Worm (Caenorhabditis elegans): Measurements from ENCODE around the gene nhr-257.
A peak's percentile ranks its signal among the peaks of the same experiment; 100 is the strongest.

Gene nhr-257

DNA sequence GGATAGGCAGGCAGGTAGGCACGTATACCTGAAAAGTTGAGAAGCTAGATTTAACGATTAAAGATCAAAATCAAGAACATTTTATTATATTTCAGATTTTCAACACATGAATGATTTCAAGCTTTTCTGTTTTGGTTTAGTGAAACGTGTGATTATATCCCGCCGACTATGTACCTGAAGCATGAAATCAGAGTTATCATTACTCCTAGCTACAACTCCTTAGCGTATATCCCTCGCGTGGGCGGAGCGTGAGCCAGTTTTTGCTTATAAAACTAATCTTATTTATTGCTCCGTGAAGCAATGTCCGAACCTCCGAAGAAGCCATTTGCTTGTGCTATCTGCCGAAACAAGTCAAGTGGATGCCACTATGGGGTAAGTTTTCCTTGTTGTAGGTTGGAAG is 27.2 kb downstream of the nhr-257 start, which contains the start of gene nhr-166:
nhr-166 (plus strand) TSS at position 301 of the 400 bp plus-strand sequence.
- TF ChIP-seq tbx-8 (GFP tag; optimal IDR thresholded peaks at IDR 0.05) = no peak
- no peak for TF ChIP-seq unc-39 (tag; optimal IDR thresholded peaks at IDR 0.05)
- no peak for TF ChIP-seq mls-2 (tag; optimal IDR thresholded peaks at IDR 0.05)
- TF ChIP-seq lin-13 (tag; optimal IDR thresholded peaks at IDR 0.05) = no peak

DNA sequence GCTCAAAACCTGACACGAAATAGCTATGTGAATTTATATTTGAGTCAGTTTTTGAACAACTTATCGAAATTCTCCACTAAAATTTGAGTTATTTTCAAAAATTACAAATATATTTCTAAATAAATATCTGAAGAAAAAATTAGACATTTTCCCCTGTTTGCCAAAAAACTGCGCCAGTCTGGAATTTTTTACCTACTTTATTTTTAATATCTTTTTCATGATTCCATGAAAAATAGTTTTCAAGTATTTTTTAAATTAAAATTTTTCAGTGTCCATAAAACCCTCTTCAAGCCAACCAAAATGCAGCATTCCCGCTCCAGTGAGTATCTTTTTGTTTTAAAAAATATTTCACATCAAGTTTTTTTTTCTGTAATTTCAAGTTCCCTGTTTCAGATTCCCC is 38.4 kb downstream of the nhr-257 start, which contains the start of gene F53C3.8:
F53C3.8 (plus strand) TSS at position 301 of the 400 bp plus-strand sequence.
- TF ChIP-seq nhr-76 (tag; optimal IDR thresholded peaks at IDR 0.05) = no peak
- no peak for TF ChIP-seq elt-3 (tag; optimal IDR thresholded peaks at IDR 0.05)
- no peak for TF ChIP-seq lin-13 (tag; optimal IDR thresholded peaks at IDR 0.05)
- no peak for TF ChIP-seq drap-1 (GFP tag; optimal IDR thresholded peaks at IDR 0.05)
- TF ChIP-seq tbx-8 (GFP tag; optimal IDR thresholded peaks at IDR 0.05) = no peak
- no peak for TF ChIP-seq cnd-1 (tag; optimal IDR thresholded peaks at IDR 0.05)
- no peak for TF ChIP-seq ztf-11 (tag; optimal IDR thresholded peaks at IDR 0.05)

DNA sequence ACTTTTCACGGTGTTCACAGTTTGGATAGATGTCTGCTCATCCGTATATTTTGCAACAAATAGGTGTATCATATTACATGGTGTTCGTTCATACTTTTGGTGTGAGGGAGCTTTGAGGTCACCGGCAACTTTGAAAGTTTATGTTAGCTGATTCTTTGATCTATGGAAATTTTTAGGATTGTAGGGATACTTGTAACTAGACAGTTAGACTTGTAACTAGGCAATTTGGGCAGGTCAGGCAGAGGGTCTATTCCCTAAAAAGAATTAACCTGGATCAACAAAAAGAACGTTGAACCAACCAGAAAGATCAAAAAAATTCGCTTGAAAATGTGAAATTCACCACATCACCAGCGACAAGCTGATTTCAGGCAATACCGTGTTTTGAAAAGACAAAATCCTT is 41.2 kb downstream of the nhr-257 start:
- TF ChIP-seq bed-3 (GFP tag; optimal IDR thresholded peaks at IDR 0.05) = no peak
- TF ChIP-seq unc-39 (tag; optimal IDR thresholded peaks at IDR 0.05) = no peak
- no peak for TF ChIP-seq snpc-4 (tag; optimal IDR thresholded peaks at IDR 0.05)
- TF ChIP-seq ceh-43 (GFP tag; optimal IDR thresholded peaks at IDR 0.05) = no peak
- TF ChIP-seq nhr-28 (tag; optimal IDR thresholded peaks at IDR 0.05) = no peak
- TF ChIP-seq ztf-11 (tag; optimal IDR thresholded peaks at IDR 0.05) = no peak
- no peak for TF ChIP-seq lin-32 (GFP tag; optimal IDR thresholded peaks at IDR 0.05)
- TF ChIP-seq mab-5 (tag; optimal IDR thresholded peaks at IDR 0.05) = no peak
- no peak for TF ChIP-seq lsy-2 (tag; optimal IDR thresholded peaks at IDR 0.05)
- no peak for TF ChIP-seq ceh-83 (GFP tag; optimal IDR thresholded peaks at IDR 0.05)
- TF ChIP-seq blmp-1 (tag; optimal IDR thresholded peaks at IDR 0.05) = no peak
- TF ChIP-seq cnd-1 (tag; optimal IDR thresholded peaks at IDR 0.05) = no peak
- TF ChIP-seq sptf-1 (tag; optimal IDR thresholded peaks at IDR 0.05) = no peak
- TF ChIP-seq drap-1 (GFP tag; optimal IDR thresholded peaks at IDR 0.05) = no peak

DNA sequence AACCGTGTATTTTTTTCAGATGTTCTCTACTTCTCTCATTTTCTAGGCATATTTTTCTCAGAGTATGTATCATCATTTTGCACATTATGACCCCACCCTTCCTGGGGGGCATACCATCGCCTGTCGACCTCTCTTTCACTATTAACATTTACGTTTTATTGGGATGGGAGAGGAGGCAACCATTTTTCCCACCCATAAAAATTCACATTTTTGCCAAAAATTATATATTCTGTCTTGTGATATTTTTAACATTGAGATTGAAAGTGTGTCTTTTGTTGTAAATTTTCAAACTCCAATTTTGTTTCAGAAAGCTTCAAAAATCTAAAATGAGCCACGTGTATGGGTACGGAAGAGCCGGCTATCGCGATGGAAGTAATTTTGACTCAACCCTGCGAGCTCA is 42.0 kb downstream of the nhr-257 start, which contains the start of gene F53C3.7:
F53C3.7 (plus strand) TSS at position 301 of the 400 bp plus-strand sequence.
- TF ChIP-seq nhr-237 (tag; optimal IDR thresholded peaks at IDR 0.05) (no peak), zip-8 (tag; optimal IDR thresholded peaks at IDR 0.05) (no peak), ceh-43 (GFP tag; optimal IDR thresholded peaks at IDR 0.05) (no peak), cnd-1 (tag; optimal IDR thresholded peaks at IDR 0.05) (no peak), lin-32 (GFP tag; optimal IDR thresholded peaks at IDR 0.05) (no peak), elt-3 (tag; optimal IDR thresholded peaks at IDR 0.05) (no peak), M03D4.4 (tag; optimal IDR thresholded peaks at IDR 0.05) (no peak), nhr-2 (tag; optimal IDR thresholded peaks at IDR 0.05) (no peak), mep-1 (tag; optimal IDR thresholded peaks at IDR 0.05) (no peak), drap-1 (GFP tag; optimal IDR thresholded peaks at IDR 0.05) (no peak), elt-1 (tag; optimal IDR thresholded peaks at IDR 0.05; ENCODE audit: borderline replicate concordance, insufficient read depth) (no peak), mab-5 (tag; optimal IDR thresholded peaks at IDR 0.05) (no peak)

DNA sequence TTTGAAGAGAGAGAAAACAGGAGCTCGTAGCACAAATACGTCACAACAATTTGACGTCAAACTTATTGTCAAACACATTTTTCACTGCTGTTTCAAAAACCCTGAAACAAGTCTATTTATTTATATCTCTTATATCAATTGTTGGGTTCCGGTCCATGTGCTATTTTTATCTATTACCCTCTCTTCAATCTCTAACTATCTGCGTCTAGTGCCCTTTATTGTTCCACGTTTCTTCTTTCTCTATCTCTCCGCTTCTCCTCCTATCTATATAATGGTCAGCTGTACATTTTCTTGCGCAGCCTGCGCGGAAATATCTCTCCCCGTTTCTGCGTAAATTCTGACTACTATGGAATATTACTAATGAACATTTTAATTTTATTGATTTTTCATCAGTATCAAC is 44.2 kb downstream of the nhr-257 start:
- TF ChIP-seq unc-120 (tag; optimal IDR thresholded peaks at IDR 0.05; ENCODE audit: poor library complexity, severe bottlenecking) (peak; percentile 54), ceh-39 (tag; optimal IDR thresholded peaks at IDR 0.05) (peak; percentile 37), drap-1 (GFP tag; optimal IDR thresholded peaks at IDR 0.05) (no peak), zip-8 (tag; optimal IDR thresholded peaks at IDR 0.05) (no peak), mep-1 (tag; optimal IDR thresholded peaks at IDR 0.05) (no peak), ham-2 (GFP tag; optimal IDR thresholded peaks at IDR 0.05) (peak; percentile 22), ceh-43 (GFP tag; optimal IDR thresholded peaks at IDR 0.05) (no peak), mab-5 (tag; optimal IDR thresholded peaks at IDR 0.05) (no peak), lin-32 (GFP tag; optimal IDR thresholded peaks at IDR 0.05) (no peak), mls-2 (tag; optimal IDR thresholded peaks at IDR 0.05) (peak; percentile 10), lsy-2 (tag; optimal IDR thresholded peaks at IDR 0.05) (peak; percentile 14), M03D4.4 (tag; optimal IDR thresholded peaks at IDR 0.05) (no peak), nhr-76 (tag; optimal IDR thresholded peaks at IDR 0.05) (no peak), unc-62 (GFP tag; optimal IDR thresholded peaks at IDR 0.05) (peak; percentile 24), tbx-8 (GFP tag; optimal IDR thresholded peaks at IDR 0.05) (no peak), ceh-83 (GFP tag; optimal IDR thresholded peaks at IDR 0.05) (no peak), nhr-28 (tag; optimal IDR thresholded peaks at IDR 0.05) (no peak), nhr-2 (tag; optimal IDR thresholded peaks at IDR 0.05) (no peak), sem-2 (GFP tag; optimal IDR thresholded peaks at IDR 0.05) (no peak), elt-3 (tag; optimal IDR thresholded peaks at IDR 0.05) (peak; percentile 34), unc-39 (tag; optimal IDR thresholded peaks at IDR 0.05) (no peak), snpc-4 (tag; optimal IDR thresholded peaks at IDR 0.05) (no peak), nhr-12 (tag; optimal IDR thresholded peaks at IDR 0.05) (no peak), flh-1 (GFP tag; optimal IDR thresholded peaks at IDR 0.05) (no peak), ztf-11 (tag; optimal IDR thresholded peaks at IDR 0.05) (no peak), cnd-1 (tag; optimal IDR thresholded peaks at IDR 0.05) (no peak), lin-13 (tag; optimal IDR thresholded peaks at IDR 0.05) (no peak), sptf-1 (tag; optimal IDR thresholded peaks at IDR 0.05) (no peak), elt-1 (tag; optimal IDR thresholded peaks at IDR 0.05; ENCODE audit: borderline replicate concordance, insufficient read depth) (no peak), pha-4 (tag; optimal IDR thresholded peaks at IDR 0.05) (peak; percentile 38), bed-3 (GFP tag; optimal IDR thresholded peaks at IDR 0.05) (no peak), ces-1 (GFP tag; optimal IDR thresholded peaks at IDR 0.05) (peak; percentile 88), blmp-1 (tag; optimal IDR thresholded peaks at IDR 0.05) (no peak), hlh-1 (tag; optimal IDR thresholded peaks at IDR 0.05) (peak; percentile 72), nhr-237 (tag; optimal IDR thresholded peaks at IDR 0.05) (peak; percentile 69)

Data from whole organism, mixed stage, embryonic.